Fruit fly (Drosophila melanogaster): ENCODE measurements around the gene CG9270.

- no peak for TF ChIP-seq CG7045 (GFP tag; optimal IDR thresholded peaks at IDR 0.05)
- no peak for TF ChIP-seq CG33017 (tag; optimal IDR thresholded peaks at IDR 0.05)
- no peak for TF ChIP-seq CG1620 (GFP tag; optimal IDR thresholded peaks at IDR 0.05)
- TF ChIP-seq kay (GFP tag; ENCODE audit: borderline replicate concordance), result peak; percentile 92
- no peak for TF ChIP-seq ovo (GFP tag; optimal IDR thresholded peaks at IDR 0.05)
- no peak for TF ChIP-seq pad (GFP tag; optimal IDR thresholded peaks at IDR 0.05)
- no peak for TF ChIP-seq toe (GFP tag; optimal IDR thresholded peaks at IDR 0.05)
- TF ChIP-seq CG5204 (GFP tag; optimal IDR thresholded peaks at IDR 0.05), result no peak
- TF ChIP-seq Hr96 (GFP tag; optimal IDR thresholded peaks at IDR 0.05), result no peak
- no peak for TF ChIP-seq CG7101 (tag; optimal IDR thresholded peaks at IDR 0.05)
- no peak for TF ChIP-seq CG11617 (GFP tag; optimal IDR thresholded peaks at IDR 0.05)
Observed at dm6 chr2L:20925975-20926374, 7.9 kb downstream of the CG9270 start, which contains the start of gene RPA2.
